Fruit fly (Drosophila melanogaster): ENCODE results near the gene Cyp4ac1.

DNA sequence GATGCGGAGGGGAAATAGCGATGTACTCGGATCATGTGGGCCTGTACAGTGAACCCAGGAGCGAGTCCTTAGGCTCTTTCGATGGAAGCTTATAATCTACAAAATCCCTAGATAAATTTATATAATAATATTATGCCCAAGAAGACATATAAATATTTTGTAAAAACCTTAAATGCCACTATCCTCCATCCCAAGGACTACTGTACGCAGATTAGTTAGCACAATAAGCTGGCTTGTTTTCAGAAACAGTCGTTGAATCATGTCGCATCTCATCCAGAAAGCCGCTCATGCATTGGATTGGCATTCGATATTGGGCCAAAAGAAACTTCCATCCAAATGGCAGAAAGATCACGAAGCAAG is 24.4 kb downstream of the Cyp4ac1 start:
- TF ChIP-seq CTCF (optimal IDR thresholded peaks at IDR 0.05) (no peak), CG8478 (optimal IDR thresholded peaks at IDR 0.05) (no peak)
